Fruit fly (Drosophila melanogaster) whole organism, adult: Measurements from ENCODE around the gene RpL6.

Experiments
- CG12768 ChIP-seq: fragments of 200-800 bp; sonication (Bioruptor generic); optimal IDR thresholded peaks from 2 replicates; lab custom pipeline; 2017; ENCODE audit warnings: missing biosample characterization, missing genetic modification characterization, mild to moderate bottlenecking, moderate library complexity, missing genetic modification reagents
- CG14711 ChIP-seq: fragments of 200-800 bp; sonication (Bioruptor generic); optimal IDR thresholded peaks from 2 replicates; lab custom pipeline; 2018; ENCODE audit warnings: missing biosample characterization, mild to moderate bottlenecking, missing genetic modification characterization, moderate library complexity
- CG7045 ChIP-seq: fragments of 200-800 bp; sonication (Bioruptor generic); optimal IDR thresholded peaks from 2 replicates; lab custom pipeline; 2017; ENCODE audit warnings: missing biosample characterization, mild to moderate bottlenecking, missing genetic modification characterization
- Clk ChIP-seq: fragments of 200-800 bp; sonication (Bioruptor generic); optimal IDR thresholded peaks from 2 replicates; lab custom pipeline; 2017; ENCODE audit warnings: missing biosample characterization, missing genetic modification characterization
- Mnt ChIP-seq: fragments of 200-800 bp; sonication (Bioruptor generic); optimal IDR thresholded peaks from 2 replicates; lab custom pipeline; 2016; ENCODE audit warnings: missing biosample characterization, mild to moderate bottlenecking, missing genetic modification characterization
- bab1 ChIP-seq: fragments of 200-800 bp; sonication (Bioruptor generic); optimal IDR thresholded peaks from 3 replicates; lab custom pipeline; 2019; ENCODE audit warnings: missing biosample characterization, mild to moderate bottlenecking, missing genetic modification characterization, moderate library complexity
- kay ChIP-seq: fragments of 200-800 bp; sonication (Bioruptor generic); peaks from one replicate; lab custom pipeline; 2016; ENCODE audit warnings: missing biosample characterization, missing genetic modification characterization, borderline replicate concordance
- tj ChIP-seq: fragments of 200-800 bp; sonication (Bioruptor generic); optimal IDR thresholded peaks from 3 replicates; lab custom pipeline; 2017; ENCODE audit warnings: missing biosample characterization, mild to moderate bottlenecking, missing genetic modification characterization, moderate library complexity

DNA sequence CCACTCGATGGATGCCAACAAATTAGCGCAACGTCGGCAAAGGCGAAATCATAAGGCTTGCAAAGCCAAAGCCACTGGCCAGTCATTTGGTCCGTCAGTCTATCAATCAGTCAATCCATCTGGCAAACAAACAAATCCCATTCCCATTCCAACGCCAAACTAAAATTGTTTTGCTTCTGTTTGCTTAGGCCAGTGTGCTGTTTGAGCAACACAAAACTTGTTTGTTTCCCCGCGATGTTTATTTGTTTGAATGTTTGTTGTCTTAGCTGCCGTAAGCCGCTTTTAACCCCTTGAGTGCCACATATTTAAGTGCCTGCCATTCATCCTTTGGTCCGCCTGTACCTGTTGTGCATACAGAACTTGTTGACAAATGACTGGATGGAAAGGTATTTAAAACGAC lies 45.1 kb downstream of the RpL6 start:
- TF ChIP-seq CG14711 (tag; lab: Kevin White, UChicago) (no peak), bab1 (no peak), tj (GFP tag; lab: Kevin White, UChicago) (no peak), Mnt (GFP tag; lab: Kevin White, UChicago) (no peak), CG7045 (GFP tag; lab: Kevin White, UChicago) (no peak), kay (no peak), Clk (GFP tag; lab: Kevin White, UChicago) (no peak), CG12768 (GFP tag; lab: Kevin White, UChicago) (no peak)
